Fruit fly (Drosophila melanogaster): Measurements from ENCODE around the gene Pih1D1.

Pih1D1 gene

DNA sequence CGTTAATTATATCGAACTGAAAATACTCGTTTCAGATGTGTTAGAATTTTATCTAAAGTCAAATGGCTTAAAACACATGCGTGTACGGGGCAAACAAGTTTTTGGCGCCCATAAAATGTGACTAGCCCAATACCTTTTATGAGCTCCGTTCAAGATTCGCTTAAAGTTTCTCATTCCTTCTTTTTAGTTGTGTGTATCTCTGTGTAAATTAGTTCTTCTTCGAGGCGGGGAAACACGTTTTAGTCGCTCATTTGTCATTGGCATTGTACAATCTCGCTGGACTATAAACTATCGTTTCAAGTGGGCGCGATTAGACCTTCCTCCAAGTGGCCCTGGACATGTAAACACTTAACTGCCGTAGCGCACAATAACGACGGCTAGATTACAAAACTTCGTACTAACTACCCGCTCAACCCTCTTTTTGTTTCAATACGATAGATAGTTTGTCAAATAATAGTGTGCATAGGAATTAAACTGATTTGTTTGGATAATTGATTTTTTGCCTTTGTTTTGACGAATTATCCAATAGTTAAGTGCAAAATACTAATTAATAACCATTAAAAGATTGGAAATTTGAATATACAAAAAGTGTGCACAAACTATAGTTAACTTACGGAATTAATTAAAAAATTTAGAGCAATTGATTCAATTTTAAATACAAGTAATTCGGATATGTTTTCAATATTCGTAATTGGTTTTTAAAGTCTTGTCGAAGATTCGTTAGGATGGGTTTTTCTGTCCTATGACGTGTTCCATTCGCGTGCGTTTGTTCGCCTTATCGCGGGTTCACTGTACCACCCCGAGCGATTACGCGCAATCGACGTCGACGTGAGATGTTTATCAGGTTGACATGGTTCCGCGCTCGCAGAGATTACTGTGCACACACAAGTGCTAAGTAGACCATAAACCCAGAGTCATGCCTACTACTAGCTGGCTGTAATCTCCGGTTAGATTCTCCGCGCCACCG, 930 bp downstream of the Pih1D1 start (continued):
- TF ChIP-seq CG8119 (GFP tag; IDR thresholded peaks at IDR 0.05): no peak
- peak; percentile 47 for TF ChIP-seq OdsH (GFP tag; optimal IDR thresholded peaks at IDR 0.05)
- TF ChIP-seq CG6163 (GFP tag; IDR thresholded peaks at IDR 0.05): peak; percentile 67; the same call in 2 of the 3 replicates
- TF ChIP-seq Eip93F (GFP tag; optimal IDR thresholded peaks at IDR 0.05): no peak
- peak; percentile 40 for TF ChIP-seq CG3032 (tag; optimal IDR thresholded peaks at IDR 0.05)
- TF ChIP-seq Sox14 (GFP tag; optimal IDR thresholded peaks at IDR 0.05): peak; percentile 26
- TF ChIP-seq CG34406 (GFP tag; optimal IDR thresholded peaks at IDR 0.05): peak; percentile 6
- no peak for TF ChIP-seq Hr38 (GFP tag; optimal IDR thresholded peaks at IDR 0.05)
- peak; percentile 58 for TF ChIP-seq CG32006 (GFP tag; optimal IDR thresholded peaks at IDR 0.05)
- no peak for TF ChIP-seq CG10631 (GFP tag; optimal IDR thresholded peaks at IDR 0.05)
- TF ChIP-seq CG31627 (GFP tag; optimal IDR thresholded peaks at IDR 0.05): no peak

DNA sequence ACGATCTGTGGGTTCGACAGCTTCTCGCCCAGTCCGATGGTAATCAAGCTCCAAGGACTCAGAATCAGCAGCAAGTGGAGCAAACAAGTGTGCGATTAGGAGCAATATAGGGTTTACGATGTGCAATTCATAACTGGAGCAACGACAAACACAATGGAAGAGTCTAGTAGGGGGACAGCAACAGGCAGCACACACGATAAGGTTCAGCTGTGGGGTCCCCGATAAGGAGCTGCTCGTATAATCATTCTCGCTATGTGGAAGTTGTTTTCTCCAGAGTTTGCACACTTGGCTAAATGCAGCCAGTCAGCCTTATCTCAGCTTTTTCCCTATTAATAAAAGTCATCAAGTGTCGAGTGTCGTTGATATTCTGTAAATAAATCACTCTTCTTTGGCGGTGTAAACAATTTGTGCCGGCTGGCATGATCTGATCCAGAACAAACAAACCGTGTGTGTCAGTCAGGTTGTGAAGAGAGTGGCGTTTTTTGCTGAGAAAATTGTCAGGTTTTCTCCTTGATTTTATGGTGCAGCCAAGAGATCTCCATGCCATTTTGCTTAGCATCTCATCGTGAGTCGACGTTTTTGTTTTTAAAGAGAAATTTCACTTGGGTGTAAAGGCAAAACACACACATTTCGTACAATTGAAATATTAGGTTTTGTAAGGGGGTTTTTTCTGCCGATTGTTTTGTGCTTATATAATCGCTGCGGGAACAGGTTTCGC, 1.8 kb downstream of the Pih1D1 start:
- TF ChIP-seq CG3032 (tag; optimal IDR thresholded peaks at IDR 0.05) (no peak), Lpt (GFP tag; optimal IDR thresholded peaks at IDR 0.05) (no peak), CG6276 (GFP tag; optimal IDR thresholded peaks at IDR 0.05) (no peak), fd85E (GFP tag; optimal IDR thresholded peaks at IDR 0.05) (no peak), lz (GFP tag; optimal IDR thresholded peaks at IDR 0.05) (no peak), fd59A (GFP tag; optimal IDR thresholded peaks at IDR 0.05) (no peak), Hr38 (GFP tag; optimal IDR thresholded peaks at IDR 0.05) (no peak), CG6163 (GFP tag; IDR thresholded peaks at IDR 0.05) (0 out of 3 replicates have a peak, but pooled peaks have one; percentile 41), Met (GFP tag; optimal IDR thresholded peaks at IDR 0.05) (no peak), fkh (GFP tag; optimal IDR thresholded peaks at IDR 0.05) (peak; percentile 50), Eip78C (GFP tag) (peak; percentile 72), Ets21C (GFP tag; optimal IDR thresholded peaks at IDR 0.05) (no peak), CG6854 (GFP tag; optimal IDR thresholded peaks at IDR 0.05) (no peak), dac (GFP tag; optimal IDR thresholded peaks at IDR 0.05) (no peak), Smox (GFP tag; optimal IDR thresholded peaks at IDR 0.05) (no peak), CG8632 (GFP tag; optimal IDR thresholded peaks at IDR 0.05) (no peak), CG4318 (GFP tag; optimal IDR thresholded peaks at IDR 0.05) (no peak), ss (GFP tag; optimal IDR thresholded peaks at IDR 0.05) (no peak), CG6808 (GFP tag; optimal IDR thresholded peaks at IDR 0.05) (peak; percentile 18), acj6 (GFP tag; optimal IDR thresholded peaks at IDR 0.05) (no peak), CG10669 (GFP tag; optimal IDR thresholded peaks at IDR 0.05) (no peak), net (GFP tag; optimal IDR thresholded peaks at IDR 0.05) (no peak), Sox14 (GFP tag; optimal IDR thresholded peaks at IDR 0.05) (peak; percentile 31), CG31627 (GFP tag; optimal IDR thresholded peaks at IDR 0.05) (no peak), CG34406 (GFP tag; optimal IDR thresholded peaks at IDR 0.05) (no peak), vri (GFP tag; optimal IDR thresholded peaks at IDR 0.05) (peak; percentile 82), dsx (GFP tag; optimal IDR thresholded peaks at IDR 0.05; ENCODE audit: poor library complexity, severe bottlenecking) (no peak), svp (GFP tag) (peak; percentile 95), eg (GFP tag; IDR thresholded peaks at IDR 0.05) (0 out of 3 replicates have a peak, but pooled peaks have one; percentile 27), CG15336 (GFP tag; IDR thresholded peaks at IDR 0.05) (no peak), CG16779 (tag; optimal IDR thresholded peaks at IDR 0.05) (peak; percentile 14), CG1621 (tag; optimal IDR thresholded peaks at IDR 0.05) (no peak)

Measured in whole organism, prepupa.